Fruit fly (Drosophila melanogaster) whole organism, wandering third instar larva: Measurements from ENCODE around the gene mRpL47.

Experiments used
- CG32264 ChIP-seq: fragments of 200-800 bp; sonication (Bioruptor generic); optimal IDR thresholded peaks from 2 replicates; lab custom pipeline; 2016; ENCODE audit warnings: missing biosample characterization, missing genetic modification characterization
- CG9705 ChIP-seq: fragments of 200-800 bp; sonication (Bioruptor generic); optimal IDR thresholded peaks from 2 replicates; lab custom pipeline; 2018; ENCODE audit warnings: missing biosample characterization, mild to moderate bottlenecking, missing genetic modification characterization
- Dfd ChIP-seq: fragments of >200 bp; optimal IDR thresholded peaks from 2 replicates; lab custom pipeline; 2017; ENCODE audit warnings: missing biosample characterization, missing genetic modification characterization
- Dif ChIP-seq: fragments of 200-275, 200-300 bp; sonication (Bioruptor generic); optimal IDR thresholded peaks from 2 replicates; lab custom pipeline; 2018; ENCODE audit warnings: missing biosample characterization, missing genetic modification characterization; ENCODE audit not compliant: partially characterized antibody
- GATAd ChIP-seq: sonication (Bioruptor generic); optimal IDR thresholded peaks from 2 replicates; lab custom pipeline; 2016; ENCODE audit warnings: missing biosample characterization, missing genetic modification characterization
- HLH106 ChIP-seq: fragments of 200-800 bp; optimal IDR thresholded peaks from 3 replicates; lab custom pipeline; 2019; ENCODE audit warnings: missing biosample characterization, mild to moderate bottlenecking, missing genetic modification characterization, moderate library complexity
- Hnf4 ChIP-seq: fragments of 200-800 bp; sonication (Bioruptor generic); optimal IDR thresholded peaks from 2 replicates; lab custom pipeline; 2016; ENCODE audit warnings: missing biosample characterization, mild to moderate bottlenecking, missing genetic modification characterization
- Hr83 ChIP-seq: fragments of 200-300 bp; sonication (Bioruptor generic); optimal IDR thresholded peaks from 2 replicates; lab custom pipeline; 2016; ENCODE audit warnings: missing biosample characterization, mild to moderate bottlenecking, missing genetic modification characterization, moderate library complexity; ENCODE audit not compliant: poor library complexity, severe bottlenecking
- Jra ChIP-seq: sonication (Bioruptor generic); optimal IDR thresholded peaks from 2 replicates; lab custom pipeline; 2016; ENCODE audit warnings: missing biosample characterization, missing genetic modification characterization
- Mio ChIP-seq: sonication (Bioruptor generic); optimal IDR thresholded peaks from 2 replicates; lab custom pipeline; 2016; ENCODE audit warnings: missing biosample characterization, missing genetic modification characterization
- Myc ChIP-seq: fragments of >200 bp; optimal IDR thresholded peaks from 2 replicates; lab custom pipeline; 2017
- N ChIP-seq: fragments of >200 bp; optimal IDR thresholded peaks from 2 replicates; lab custom pipeline; 2018; ENCODE audit warnings: missing biosample characterization, missing external identifiers, missing genetic modification characterization
- OdsH ChIP-seq: fragments of 200-800 bp; sonication (Bioruptor generic); optimal IDR thresholded peaks from 2 replicates; lab custom pipeline; 2016; ENCODE audit warnings: missing biosample characterization, mild to moderate bottlenecking, missing genetic modification characterization
- Rel ChIP-seq, 2 experiments: fragments of 200-800 bp; sonication (Bioruptor generic) in 1 of 2; optimal IDR thresholded peaks; 2 replicates in 1 of 2; 3 replicates in 1 of 2; lab custom pipeline; 2016 to 2019; ENCODE audit warnings: mild to moderate bottlenecking in 2 of 2, missing biosample characterization in 2 of 2, missing genetic modification characterization in 2 of 2, moderate library complexity in 1 of 2
- Sp1 ChIP-seq: fragments of 200-800 bp; sonication (Bioruptor generic); optimal IDR thresholded peaks from 3 replicates; lab custom pipeline; 2019; ENCODE audit warnings: missing biosample characterization, mild to moderate bottlenecking, missing genetic modification characterization, moderate library complexity
- Vsx2 ChIP-seq: fragments of 200-300, 225-300 bp; sonication (Bioruptor generic); optimal IDR thresholded peaks from 2 replicates; lab custom pipeline; 2018; ENCODE audit warnings: missing biosample characterization, missing genetic modification characterization; ENCODE audit not compliant: partially characterized antibody
- br ChIP-seq: fragments of 200-800 bp; sonication (Bioruptor generic); optimal IDR thresholded peaks from 2 replicates; lab custom pipeline; 2016; ENCODE audit warnings: missing biosample characterization, missing genetic modification characterization
- brk ChIP-seq: fragments of 200-800 bp; sonication (Bioruptor generic); optimal IDR thresholded peaks from 2 replicates; lab custom pipeline; 2016; ENCODE audit warnings: missing biosample characterization, mild to moderate bottlenecking, missing genetic modification characterization
- dl ChIP-seq, 2 experiments: fragments of 175-275, 200-275 bp in 1 of 2; fragments of 200-275 bp in 1 of 2; sonication (Bioruptor generic); optimal IDR thresholded peaks; lab custom pipeline; 2018; ENCODE audit warnings: mild to moderate bottlenecking in 2 of 2, missing biosample characterization in 2 of 2, missing genetic modification characterization in 2 of 2, moderate library complexity in 2 of 2; ENCODE audit not compliant: partially characterized antibody in 2 of 2, insufficient read depth in 1 of 2
- dmrt93B ChIP-seq: fragments of 200-800 bp; sonication (Bioruptor generic); optimal IDR thresholded peaks from 2 replicates; lab custom pipeline; 2018; ENCODE audit warnings: missing biosample characterization, mild to moderate bottlenecking, missing genetic modification characterization
- dsf ChIP-seq: sonication (Bioruptor generic); optimal IDR thresholded peaks from 2 replicates; lab custom pipeline; 2016; ENCODE audit warnings: missing biosample characterization, missing genetic modification characterization, borderline replicate concordance
- ey ChIP-seq: fragments of 200-800 bp; sonication (Bioruptor generic); optimal IDR thresholded peaks from 2 replicates; lab custom pipeline; 2016; ENCODE audit warnings: missing biosample characterization, missing genetic modification characterization
- foxo ChIP-seq, 2 experiments: fragments of 200-800 bp; sonication (Bioruptor generic); optimal IDR thresholded peaks; 2 replicates in 1 of 2; 3 replicates in 1 of 2; lab custom pipeline; 2016 to 2017; ENCODE audit warnings: missing biosample characterization in 2 of 2, missing genetic modification characterization in 2 of 2
- fru ChIP-seq: fragments of 200-800 bp; sonication (Bioruptor generic); optimal IDR thresholded peaks from 3 replicates; lab custom pipeline; 2016; ENCODE audit warnings: missing biosample characterization, mild to moderate bottlenecking, missing genetic modification characterization
- h ChIP-seq: fragments of 200-800 bp; sonication (Bioruptor generic); optimal IDR thresholded peaks from 3 replicates; lab custom pipeline; 2016; ENCODE audit warnings: missing biosample characterization, mild to moderate bottlenecking, missing genetic modification characterization
- jim ChIP-seq: fragments of 175-275, 200-325 bp; sonication (Bioruptor generic); optimal IDR thresholded peaks from 2 replicates; lab custom pipeline; 2016; ENCODE audit warnings: missing biosample characterization, mild to moderate bottlenecking, missing genetic modification characterization
- lola ChIP-seq: fragments of >200 bp; optimal IDR thresholded peaks from 2 replicates; lab custom pipeline; 2017; ENCODE audit warnings: missing biosample characterization, missing genetic modification characterization
- pan ChIP-seq: fragments of >200 bp; optimal IDR thresholded peaks from 2 replicates; lab custom pipeline; 2017
- psq ChIP-seq: fragments of 200-800 bp; sonication (Bioruptor generic); optimal IDR thresholded peaks from 3 replicates; lab custom pipeline; 2017; ENCODE audit warnings: missing biosample characterization, mild to moderate bottlenecking, missing genetic modification characterization, moderate library complexity
- rgr ChIP-seq: fragments of 200-800 bp; sonication (Bioruptor generic); optimal IDR thresholded peaks from 3 replicates; lab custom pipeline; 2016; ENCODE audit warnings: missing biosample characterization, mild to moderate bottlenecking, missing genetic modification characterization
- sage ChIP-seq: fragments of 200-800 bp; sonication (Bioruptor generic); optimal IDR thresholded peaks from 2 replicates; lab custom pipeline; 2016; ENCODE audit warnings: missing biosample characterization, mild to moderate bottlenecking, missing genetic modification characterization
- sv ChIP-seq: fragments of 200-800 bp; sonication (Bioruptor generic); optimal IDR thresholded peaks from 3 replicates; lab custom pipeline; 2016; ENCODE audit warnings: missing biosample characterization, missing genetic modification characterization
- tai ChIP-seq: sonication (Bioruptor generic); optimal IDR thresholded peaks from 2 replicates; lab custom pipeline; 2016; ENCODE audit warnings: missing biosample characterization, missing genetic modification characterization
- usp ChIP-seq: fragments of >200 bp; optimal IDR thresholded peaks from 2 replicates; lab custom pipeline; 2017; ENCODE audit warnings: missing biosample characterization, missing genetic modification characterization
- woc ChIP-seq: sonication (Bioruptor generic); optimal IDR thresholded peaks from 2 replicates; lab custom pipeline; 2016; ENCODE audit warnings: missing biosample characterization, mild to moderate bottlenecking, missing genetic modification characterization

mRpL47 gene

DNA sequence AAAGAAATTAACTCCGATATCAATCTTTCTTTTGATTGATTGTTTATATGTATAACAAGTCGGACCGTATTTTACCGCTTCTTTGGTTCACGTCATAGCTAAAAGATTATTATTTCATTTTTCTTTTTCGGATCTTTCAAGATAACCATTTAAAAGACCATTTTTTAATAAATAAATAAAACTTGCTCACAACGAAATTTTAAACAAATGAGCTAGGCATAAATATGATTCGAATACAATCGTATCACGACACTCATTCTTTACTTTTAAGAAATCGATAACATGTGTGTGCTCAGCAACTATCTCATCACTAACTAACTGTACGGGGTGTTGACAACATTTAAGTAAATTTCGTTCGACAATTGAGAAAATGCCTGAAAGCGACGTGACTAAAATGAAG is 11.4 kb downstream of the mRpL47 start, which contains the start of gene CG8149:
TSS of gene CG8149 (plus strand) at position 302 of the 400 bp plus-strand sequence.
- TF ChIP-seq Rel (GFP tag; optimal IDR thresholded peaks at IDR 0.05; lab: Kevin White, UChicago) (no peak), Rel (tag; optimal IDR thresholded peaks at IDR 0.05; lab: Kevin White, UChicago) (peak; percentile 24), Hnf4 (peak; percentile 18), ey (GFP tag; lab: Kevin White, UChicago) (no peak), rgr (GFP tag; lab: Kevin White, UChicago) (no peak), dmrt93B (GFP tag; lab: Kevin White, UChicago) (no peak), Myc (lab: Kevin White, UChicago) (no peak), br (GFP tag; lab: Kevin White, UChicago) (no peak), Sp1 (peak; percentile 8), lola (GFP tag; lab: Kevin White, UChicago) (no peak), Dfd (GFP tag; lab: Kevin White, UChicago) (no peak), Mio (GFP tag; lab: Kevin White, UChicago) (no peak), brk (GFP tag; lab: Kevin White, UChicago) (peak; percentile 4), dl (GFP tag; optimal IDR thresholded peaks at IDR 0.05; lab: Kevin White, UChicago; ENCODE audit: insufficient read depth in 1 of 2, partially characterized antibody in 2 of 2) (no peak), N (GFP tag; lab: Kevin White, UChicago) (no peak), foxo (GFP tag; optimal IDR thresholded peaks at IDR 0.05; lab: Kevin White, UChicago) (no peak), usp (GFP tag; lab: Kevin White, UChicago) (no peak), fru (peak; percentile 75), sage (GFP tag; lab: Kevin White, UChicago) (no peak), OdsH (GFP tag; lab: Kevin White, UChicago) (peak; percentile 9), Jra (GFP tag; lab: Kevin White, UChicago) (peak; percentile 77), Vsx2 (GFP tag; lab: Kevin White, UChicago) (no peak), woc (peak; percentile 30), dsf (GFP tag; lab: Kevin White, UChicago) (no peak), HLH106 (no peak), Dif (GFP tag; lab: Kevin White, UChicago) (peak; percentile 29), CG32264 (no peak), Hr83 (GFP tag; lab: Kevin White, UChicago) (peak; percentile 36), tai (peak; percentile 71), psq (GFP tag; lab: Kevin White, UChicago) (peak; percentile 14), CG9705 (GFP tag; lab: Kevin White, UChicago) (no peak), h (GFP tag; lab: Kevin White, UChicago) (peak; percentile 51), GATAd (GFP tag; lab: Kevin White, UChicago) (no peak), sv (no peak)

DNA sequence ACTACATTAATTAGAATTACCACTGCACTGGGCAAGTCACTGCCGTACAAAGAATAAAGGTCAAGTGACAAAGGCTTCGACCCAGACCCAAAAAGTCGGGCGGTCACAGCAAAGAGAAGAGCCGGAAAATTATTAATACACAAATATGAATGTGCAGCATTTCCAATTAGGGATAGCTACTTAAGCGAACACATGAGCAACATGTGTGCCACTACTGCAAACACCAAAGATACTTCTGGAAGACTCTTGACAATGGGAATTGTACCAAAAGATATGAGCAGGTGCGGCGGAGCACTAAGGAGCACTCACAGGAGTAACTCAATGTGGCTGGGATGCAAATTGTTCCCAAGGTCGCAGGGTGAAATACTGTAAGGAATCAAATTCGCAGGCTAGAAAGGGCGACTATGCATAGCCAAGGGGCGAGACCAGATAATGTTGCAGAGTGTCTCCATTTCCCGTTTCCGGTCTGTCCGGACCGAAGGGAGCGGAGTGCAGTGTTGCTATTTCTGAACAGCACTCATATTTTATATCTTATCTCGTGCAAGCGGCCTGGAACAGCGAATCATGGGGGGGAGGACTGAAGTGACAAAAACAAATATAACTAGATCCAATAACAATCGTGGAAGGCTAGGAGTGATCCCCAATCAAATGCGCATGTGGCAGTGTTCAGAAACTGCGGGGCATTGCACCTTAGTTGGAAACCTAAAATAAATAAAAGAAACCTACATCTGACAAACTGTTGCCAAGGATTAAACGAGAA is 12.2 kb downstream of the mRpL47 start:
- no peak for TF ChIP-seq usp (GFP tag; lab: Kevin White, UChicago)
- TF ChIP-seq br (GFP tag; lab: Kevin White, UChicago): peak; percentile 14
- TF ChIP-seq woc: no peak
- peak; percentile 39 for TF ChIP-seq h (GFP tag; lab: Kevin White, UChicago)
- TF ChIP-seq Rel (GFP tag; optimal IDR thresholded peaks at IDR 0.05; lab: Kevin White, UChicago): no peak
- TF ChIP-seq Rel (tag; optimal IDR thresholded peaks at IDR 0.05; lab: Kevin White, UChicago): peak; percentile 65
- TF ChIP-seq, all 38 proteins: peak for 3

DNA sequence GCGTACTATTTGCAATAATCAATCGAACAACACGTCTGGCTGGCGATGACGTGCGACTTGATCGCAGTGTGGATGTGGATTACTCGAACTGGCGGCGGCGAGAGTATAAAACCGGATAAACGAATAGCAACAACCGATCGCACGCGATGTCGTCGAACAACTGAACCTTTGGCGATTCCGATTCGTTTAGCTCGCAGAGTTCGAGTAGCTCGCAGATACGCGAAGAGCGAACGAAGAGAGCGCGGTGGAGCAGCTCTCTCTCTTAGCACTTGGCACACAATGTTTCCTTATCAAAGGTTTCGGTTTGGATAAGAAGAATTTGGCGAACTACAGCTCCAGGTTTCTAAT is 13.3 kb downstream of the mRpL47 start, which contains the start of gene RhoL:
TSS of gene RhoL (minus strand) at position 166 of the 348 bp plus-strand sequence.
- TF ChIP-seq lola (GFP tag; lab: Kevin White, UChicago) (no peak), Rel (GFP tag; optimal IDR thresholded peaks at IDR 0.05; lab: Kevin White, UChicago) (peak; percentile 56), Rel (tag; optimal IDR thresholded peaks at IDR 0.05; lab: Kevin White, UChicago) (peak; percentile 66), Myc (lab: Kevin White, UChicago) (no peak), h (GFP tag; lab: Kevin White, UChicago) (peak; percentile 76), pan (lab: Kevin White, UChicago) (no peak), fru (no peak), tai (peak; percentile 8), Hnf4 (peak; percentile 54), woc (no peak), jim (GFP tag; lab: Kevin White, UChicago) (peak; percentile 61), GATAd (GFP tag; lab: Kevin White, UChicago) (no peak), Vsx2 (GFP tag; lab: Kevin White, UChicago) (peak; percentile 49), Sp1 (peak; percentile 58), dl (GFP tag; optimal IDR thresholded peaks at IDR 0.05; lab: Kevin White, UChicago; ENCODE audit: insufficient read depth in 1 of 2, partially characterized antibody in 2 of 2) (peak; percentile 82 to 89), Jra (GFP tag; lab: Kevin White, UChicago) (peak; percentile 59), br (GFP tag; lab: Kevin White, UChicago) (peak; percentile 48), Dif (GFP tag; lab: Kevin White, UChicago) (peak; percentile 91), dsf (GFP tag; lab: Kevin White, UChicago) (no peak), rgr (GFP tag; lab: Kevin White, UChicago) (peak; percentile 37), CG32264 (no peak), OdsH (GFP tag; lab: Kevin White, UChicago) (peak; percentile 49), Hr83 (GFP tag; lab: Kevin White, UChicago) (peak; percentile 84), Dfd (GFP tag; lab: Kevin White, UChicago) (no peak), foxo (GFP tag; optimal IDR thresholded peaks at IDR 0.05; lab: Kevin White, UChicago) (peak in 1 of 2 experiments; percentile 3), ey (GFP tag; lab: Kevin White, UChicago) (no peak), sage (GFP tag; lab: Kevin White, UChicago) (no peak)
